Worm (Caenorhabditis elegans): ENCODE data around the gene C02G6.3.

DNA sequence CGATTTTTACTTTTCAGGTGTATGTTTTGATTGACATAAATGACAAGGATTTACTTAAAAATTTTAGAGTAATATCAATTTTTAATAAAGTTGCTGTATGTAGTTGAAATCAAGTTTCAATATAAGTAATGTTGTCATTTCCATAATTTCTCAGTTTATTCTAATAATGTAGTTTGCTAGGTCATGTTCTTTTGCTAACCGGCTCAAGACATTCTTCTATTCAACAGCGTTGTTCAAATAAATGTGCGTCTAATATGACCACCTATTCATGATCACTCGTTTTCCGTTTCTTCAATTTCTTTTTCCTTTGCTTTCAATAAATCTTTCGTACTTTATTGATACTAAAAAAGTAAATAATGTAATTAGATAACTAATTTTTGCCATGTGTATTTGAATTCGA lies at the start of gene C02G6.3:
- TF ChIP-seq unc-62 (GFP tag; optimal IDR thresholded peaks at IDR 0.05), result no peak
- TF ChIP-seq ztf-22 (GFP tag; optimal IDR thresholded peaks at IDR 0.05), result no peak
- TF ChIP-seq ama-1 (optimal IDR thresholded peaks at IDR 0.05), result no peak
- TF ChIP-seq ama-1 (GFP tag; optimal IDR thresholded peaks at IDR 0.05), result no peak
- TF ChIP-seq ceh-91 (GFP tag; IDR thresholded peaks at IDR 0.05), result no peak
- TF ChIP-seq madf-3 (GFP tag; IDR thresholded peaks at IDR 0.05), result no peak
- TF ChIP-seq attf-6 (GFP tag; IDR thresholded peaks at IDR 0.05), result no peak
- TF ChIP-seq tbx-9 (tag; optimal IDR thresholded peaks at IDR 0.05; ENCODE audit: borderline replicate concordance), result no peak

Data from whole organism, young adult.